Worm (Caenorhabditis elegans) whole organism, mixed stage, embryonic: Measurements from ENCODE around the gene pqn-73.

ENCODE experiments used
- M03D4.4 ChIP-seq: sonication (generic microtip); optimal IDR thresholded peaks from 2 replicates; lab custom pipeline; 2017; ENCODE audit warnings: mild to moderate bottlenecking, missing genetic modification characterization, missing compliant biosample characterization
- bed-3 ChIP-seq: fragments of 200-800 bp; sonication (Bioruptor generic); optimal IDR thresholded peaks from 3 replicates; lab custom pipeline; 2018; ENCODE audit warnings: mild to moderate bottlenecking, missing genetic modification characterization, moderate library complexity, missing compliant biosample characterization
- blmp-1 ChIP-seq: fragments of 150-350 bp; optimal IDR thresholded peaks from 2 replicates; lab custom pipeline; 2014; ENCODE audit warnings: missing biosample characterization, missing genetic modification characterization
- ceh-39 ChIP-seq: fragments of 150-350 bp; optimal IDR thresholded peaks from 2 replicates; lab custom pipeline; 2014; ENCODE audit warnings: missing biosample characterization, missing genetic modification characterization
- ceh-43 ChIP-seq: fragments of 200-800 bp; sonication (Bioruptor generic); optimal IDR thresholded peaks from 2 replicates; lab custom pipeline; 2018; ENCODE audit warnings: mild to moderate bottlenecking, missing genetic modification characterization, moderate library complexity, missing compliant biosample characterization
- ceh-83 ChIP-seq: fragments of 200-800 bp; sonication (Bioruptor generic); optimal IDR thresholded peaks from 2 replicates; lab custom pipeline; 2018; ENCODE audit warnings: mild to moderate bottlenecking, missing genetic modification characterization, missing compliant biosample characterization
- ces-1 ChIP-seq: fragments of 150-350 bp; optimal IDR thresholded peaks from 2 replicates; lab custom pipeline; 2014; ENCODE audit warnings: missing biosample characterization, missing genetic modification reagents, missing genetic modification characterization
- cnd-1 ChIP-seq: fragments of 200-800 bp; sonication (Bioruptor generic); optimal IDR thresholded peaks from 2 replicates; lab custom pipeline; 2018; ENCODE audit warnings: mild to moderate bottlenecking, missing genetic modification characterization, missing compliant biosample characterization
- drap-1 ChIP-seq: fragments of 200-800 bp; sonication (Bioruptor generic); optimal IDR thresholded peaks from 3 replicates; lab custom pipeline; 2018; ENCODE audit warnings: mild to moderate bottlenecking, missing genetic modification characterization, missing compliant biosample characterization
- elt-1 ChIP-seq: sonication (generic microtip); optimal IDR thresholded peaks from 2 replicates; lab custom pipeline; 2017; ENCODE audit warnings: missing genetic modification characterization, mild to moderate bottlenecking, missing compliant biosample characterization, antibody characterized with exemption, moderate library complexity, borderline replicate concordance; ENCODE audit not compliant: insufficient read depth
- elt-3 ChIP-seq: fragments of 150-350 bp; optimal IDR thresholded peaks from 2 replicates; lab custom pipeline; 2014; ENCODE audit warnings: missing biosample characterization, missing genetic modification characterization
- ham-2 ChIP-seq: fragments of 200-800 bp; sonication (Bioruptor generic); optimal IDR thresholded peaks from 2 replicates; lab custom pipeline; 2018; ENCODE audit warnings: mild to moderate bottlenecking, missing genetic modification characterization, missing compliant biosample characterization
- hlh-1 ChIP-seq: fragments of 150-350 bp; optimal IDR thresholded peaks from 2 replicates; lab custom pipeline; 2014; ENCODE audit warnings: missing biosample characterization, missing genetic modification reagents, missing genetic modification characterization
- lin-13 ChIP-seq: fragments of 150-350 bp; optimal IDR thresholded peaks from 2 replicates; lab custom pipeline; 2014; ENCODE audit warnings: missing biosample characterization, missing genetic modification characterization
- lin-32 ChIP-seq: fragments of 200-800 bp; sonication (Bioruptor generic); optimal IDR thresholded peaks from 2 replicates; lab custom pipeline; 2018; ENCODE audit warnings: mild to moderate bottlenecking, missing genetic modification characterization, missing compliant biosample characterization
- lsy-2 ChIP-seq: fragments of 150-350 bp; optimal IDR thresholded peaks from 2 replicates; lab custom pipeline; 2014; ENCODE audit warnings: missing biosample characterization, missing genetic modification characterization
- mab-5 ChIP-seq: fragments of 150-350 bp; optimal IDR thresholded peaks from 2 replicates; lab custom pipeline; 2014; ENCODE audit warnings: missing biosample characterization, missing genetic modification characterization
- mep-1 ChIP-seq: fragments of 150-350 bp; optimal IDR thresholded peaks from 2 replicates; lab custom pipeline; 2017; ENCODE audit warnings: missing biosample characterization, missing genetic modification reagents, missing genetic modification characterization, inconsistent platforms
- mls-2 ChIP-seq: sonication (generic microtip); optimal IDR thresholded peaks from 2 replicates; lab custom pipeline; 2016; ENCODE audit warnings: mild to moderate bottlenecking, missing genetic modification characterization, moderate library complexity, missing compliant biosample characterization
- nhr-12 ChIP-seq: fragments of 150-350 bp; optimal IDR thresholded peaks from 2 replicates; lab custom pipeline; 2014; ENCODE audit warnings: missing biosample characterization, missing genetic modification characterization
- nhr-2 ChIP-seq: fragments of 150-350 bp; optimal IDR thresholded peaks from 2 replicates; lab custom pipeline; 2014; ENCODE audit warnings: missing biosample characterization, missing genetic modification characterization
- nhr-237 ChIP-seq: fragments of 150-350 bp; optimal IDR thresholded peaks from 2 replicates; lab custom pipeline; 2014; ENCODE audit warnings: missing biosample characterization, missing genetic modification characterization
- nhr-76 ChIP-seq: sonication (generic microtip); optimal IDR thresholded peaks from 2 replicates; lab custom pipeline; 2017; ENCODE audit warnings: missing biosample characterization, missing genetic modification characterization
- pha-4 ChIP-seq: fragments of 150-350 bp; optimal IDR thresholded peaks from 2 replicates; lab custom pipeline; 2018; ENCODE audit warnings: missing biosample characterization, missing genetic modification reagents, missing genetic modification characterization
- sem-2 ChIP-seq: fragments of 200-800 bp; sonication (Bioruptor generic); optimal IDR thresholded peaks from 2 replicates; lab custom pipeline; 2018; ENCODE audit warnings: mild to moderate bottlenecking, missing genetic modification characterization, missing compliant biosample characterization
- snpc-4 ChIP-seq: fragments of 150-350 bp; optimal IDR thresholded peaks from 2 replicates; lab custom pipeline; 2014; ENCODE audit warnings: missing biosample characterization, missing genetic modification characterization
- sptf-1 ChIP-seq: sonication (generic microtip); optimal IDR thresholded peaks from 2 replicates; lab custom pipeline; 2017; ENCODE audit warnings: mild to moderate bottlenecking, missing genetic modification characterization, moderate library complexity, missing compliant biosample characterization
- tbx-8 ChIP-seq: fragments of 200-800 bp; sonication (Bioruptor generic); optimal IDR thresholded peaks from 2 replicates; lab custom pipeline; 2018; ENCODE audit warnings: mild to moderate bottlenecking, missing genetic modification characterization, moderate library complexity, missing compliant biosample characterization
- unc-120 ChIP-seq: sonication (generic microtip); optimal IDR thresholded peaks from 2 replicates; lab custom pipeline; 2017; ENCODE audit warnings: missing genetic modification characterization, missing compliant biosample characterization; ENCODE audit not compliant: poor library complexity, severe bottlenecking
- unc-39 ChIP-seq: fragments of 150-350 bp; optimal IDR thresholded peaks from 2 replicates; lab custom pipeline; 2014; ENCODE audit warnings: missing biosample characterization, missing genetic modification characterization
- unc-62 ChIP-seq: fragments of 150-350 bp; optimal IDR thresholded peaks from 2 replicates; lab custom pipeline; 2014; ENCODE audit warnings: missing biosample characterization, missing genetic modification reagents, missing genetic modification characterization
- zip-8 ChIP-seq: fragments of 150-350 bp; optimal IDR thresholded peaks from 2 replicates; lab custom pipeline; 2014; ENCODE audit warnings: missing biosample characterization, missing genetic modification characterization
- ztf-11 ChIP-seq: fragments of 150-350 bp; optimal IDR thresholded peaks from 2 replicates; lab custom pipeline; 2014; ENCODE audit warnings: missing biosample characterization, missing genetic modification characterization

pqn-73 gene

ce11 chrII:8506759-8507158, 33.8 kb upstream of the pqn-73 start:
- TF ChIP-seq nhr-12 (tag; lab: Kevin White, UChicago) = no peak
- TF ChIP-seq unc-120 = no peak
- no peak for TF ChIP-seq unc-62 (GFP tag; lab: Kevin White, UChicago)

ce11 chrII:8508956-8509355, 31.6 kb upstream of the pqn-73 start, which contains the start of gene T13H5.1:
T13H5.1 (minus strand) TSS chrII:8509056.
- TF ChIP-seq snpc-4 (no peak), unc-39 (tag; lab: Kevin White, UChicago) (no peak), cnd-1 (tag; lab: Kevin White, UChicago) (no peak), ztf-11 (tag; lab: Kevin White, UChicago) (no peak), drap-1 (no peak), nhr-2 (tag; lab: Kevin White, UChicago) (no peak), nhr-237 (tag; lab: Kevin White, UChicago) (no peak), ceh-83 (GFP tag; lab: Kevin White, UChicago) (no peak), unc-120 (no peak), elt-3 (tag; lab: Kevin White, UChicago) (no peak), lsy-2 (tag; lab: Kevin White, UChicago) (no peak), blmp-1 (tag; lab: Kevin White, UChicago) (no peak), elt-1 (no peak), hlh-1 (tag; lab: Kevin White, UChicago) (no peak), ceh-43 (no peak), mab-5 (tag; lab: Kevin White, UChicago) (no peak), lin-32 (GFP tag; lab: Kevin White, UChicago) (no peak)

ce11 chrII:8514729-8515128, 25.8 kb upstream of the pqn-73 start, which contains the start of gene ctg-2:
ctg-2 (plus strand) TSS chrII:8515054.
- no peak for TF ChIP-seq M03D4.4 (tag; lab: Kevin White, UChicago)
- no peak for TF ChIP-seq drap-1

DNA sequence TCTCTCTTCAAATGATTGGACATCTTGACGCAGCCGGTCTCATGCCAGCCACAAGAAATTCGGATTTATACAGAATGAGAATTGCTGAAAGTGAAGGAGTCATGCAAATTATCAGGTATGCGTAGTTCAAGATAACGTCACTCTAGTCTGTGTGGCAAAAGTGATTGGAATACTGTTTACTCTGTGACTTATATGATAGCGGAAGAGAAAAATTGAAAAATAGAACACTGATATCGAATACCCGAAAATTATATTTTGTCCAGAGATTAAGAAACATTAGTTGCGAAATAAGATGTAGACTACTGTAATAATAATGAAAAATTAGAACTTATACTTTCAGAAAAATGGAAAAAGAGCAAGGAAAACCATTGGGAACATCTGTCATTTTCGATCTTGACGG, 25.0 kb upstream of the pqn-73 start:
- TF ChIP-seq unc-62 (GFP tag; lab: Kevin White, UChicago) (no peak), nhr-12 (tag; lab: Kevin White, UChicago) (no peak), unc-120 (no peak), zip-8 (tag; lab: Kevin White, UChicago) (no peak), ztf-11 (tag; lab: Kevin White, UChicago) (no peak), cnd-1 (tag; lab: Kevin White, UChicago) (no peak)

DNA sequence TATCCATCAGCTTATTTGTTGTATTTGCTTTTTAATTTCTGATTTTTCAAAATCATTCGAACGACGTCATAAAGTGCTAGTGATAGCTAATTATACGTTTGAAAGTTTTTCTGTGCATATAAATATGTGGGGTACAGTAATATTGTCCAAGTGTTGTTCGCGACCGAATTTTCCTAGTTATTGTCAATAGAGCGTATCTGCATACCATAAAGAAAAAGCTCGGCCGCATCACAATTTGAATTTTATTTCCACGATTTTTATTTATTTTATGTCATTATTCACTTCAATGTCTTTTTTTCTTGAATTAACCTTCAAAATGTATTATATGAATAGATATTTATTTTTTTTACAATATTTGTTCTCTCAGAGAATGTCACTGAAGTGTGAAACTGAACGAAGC, 23.7 kb upstream of the pqn-73 start, which contains the start of gene rnh-2:
TSS of gene rnh-2 (plus strand) at position 368 of the 400 bp plus-strand sequence.
- TF ChIP-seq mls-2 (no peak), pha-4 (tag; lab: Kevin White, UChicago) (peak; percentile 78), ceh-39 (tag; lab: Kevin White, UChicago) (peak; percentile 48), unc-120 (no peak), ceh-43 (no peak), nhr-76 (no peak), mep-1 (tag; lab: Kevin White, UChicago) (peak; percentile 47), drap-1 (peak; percentile 7), lsy-2 (tag; lab: Kevin White, UChicago) (peak; percentile 91), ztf-11 (tag; lab: Kevin White, UChicago) (no peak), ces-1 (GFP tag; lab: Kevin White, UChicago) (no peak), nhr-237 (tag; lab: Kevin White, UChicago) (peak; percentile 32), ham-2 (GFP tag; lab: Kevin White, UChicago) (no peak), sptf-1 (peak; percentile 71), nhr-12 (tag; lab: Kevin White, UChicago) (no peak), ceh-83 (GFP tag; lab: Kevin White, UChicago) (no peak)
- TF ChIP-seq, all 35 proteins: peak for 7

DNA sequence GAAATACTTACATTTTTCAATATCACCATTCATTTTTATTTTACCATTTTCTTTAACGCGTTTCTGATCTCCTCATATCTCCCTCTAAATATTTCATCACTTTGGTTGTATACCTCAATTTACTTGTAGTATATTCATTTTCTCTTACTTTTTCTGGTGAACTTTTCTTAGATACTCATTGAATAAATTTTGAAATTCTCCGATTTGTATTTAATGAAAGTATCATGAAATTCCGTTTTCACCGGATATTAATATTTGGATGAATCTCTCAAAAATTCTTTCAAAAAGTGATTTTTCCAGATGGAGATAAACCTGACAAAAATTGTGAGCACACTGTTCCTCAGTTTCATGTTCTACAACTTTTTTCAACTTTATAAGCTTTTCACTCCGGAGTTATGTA, 22.3 kb upstream of the pqn-73 start, which contains the start of gene T13H5.8:
TSS of gene T13H5.8 (plus strand) at position 301 of the 400 bp plus-strand sequence.
- TF ChIP-seq bed-3 (no peak), snpc-4 (no peak), tbx-8 (GFP tag; lab: Kevin White, UChicago) (no peak), ces-1 (GFP tag; lab: Kevin White, UChicago) (no peak), elt-3 (tag; lab: Kevin White, UChicago) (no peak), M03D4.4 (tag; lab: Kevin White, UChicago) (no peak), nhr-2 (tag; lab: Kevin White, UChicago) (no peak), cnd-1 (tag; lab: Kevin White, UChicago) (no peak), lin-32 (GFP tag; lab: Kevin White, UChicago) (no peak), lsy-2 (tag; lab: Kevin White, UChicago) (no peak), elt-1 (no peak), hlh-1 (tag; lab: Kevin White, UChicago) (no peak), sem-2 (GFP tag; lab: Kevin White, UChicago) (no peak), lin-13 (tag; lab: Kevin White, UChicago) (no peak), nhr-76 (no peak), unc-39 (tag; lab: Kevin White, UChicago) (no peak), mep-1 (tag; lab: Kevin White, UChicago) (no peak), ztf-11 (tag; lab: Kevin White, UChicago) (no peak), mab-5 (tag; lab: Kevin White, UChicago) (no peak), zip-8 (tag; lab: Kevin White, UChicago) (no peak)
